Fruit fly (Drosophila melanogaster) Kc167 (cell line): ENCODE measurements around the gene CG7968.

Experiments
- Myc ChIP-seq: fragments of >200 bp; optimal IDR thresholded peaks from 2 replicates; lab custom pipeline; 2017; ENCODE audit warnings: missing external identifiers
- h ChIP-seq: fragments of >200 bp; optimal IDR thresholded peaks from 3 replicates; lab custom pipeline; 2018; ENCODE audit warnings: missing external identifiers

dm6 chr2L:13807097-13807496 lies 42.1 kb upstream of the CG7968 start:
- TF ChIP-seq h (no peak), Myc (no peak)
